Fruit fly (Drosophila melanogaster): ENCODE data around the gene Mat89Ba.

- TF ChIP-seq CG8478 (optimal IDR thresholded peaks at IDR 0.05) (no peak), CTCF (optimal IDR thresholded peaks at IDR 0.05) (peak in 1 of 2 experiments; percentile 7)
Observed at dm6 chr3R:16263522-16264305, 8.5 kb downstream of the Mat89Ba start, which contains the start of the genes bor and asun.

All from S2 (cell line).